Fruit fly (Drosophila melanogaster) whole organism, embryonic: Measurements from ENCODE around the gene CG12321.

Experiments
- Awh ChIP-seq: fragments of 200-800 bp; sonication (Bioruptor generic); IDR thresholded peaks from 2 replicates; pipeline ENCODE4, ENCODE4 v1.3.6; 2022; ENCODE audit warnings: missing biosample characterization, missing genetic modification characterization
- CG10209 ChIP-seq: fragments of 200-800 bp; sonication (Bioruptor generic); optimal IDR thresholded peaks from 3 replicates; lab custom pipeline; 2017; ENCODE audit warnings: missing biosample characterization, mild to moderate bottlenecking, missing genetic modification characterization, missing genetic modification reagents
- CG11456 ChIP-seq: fragments of 200-800 bp; sonication (Bioruptor generic); IDR thresholded peaks from 3 replicates; pipeline ENCODE4 v1.3.6; 2022; ENCODE audit warnings: missing biosample characterization, missing genetic modification characterization
- CG13424 ChIP-seq: fragments of 200-800 bp; sonication (Bioruptor generic); optimal IDR thresholded peaks from 2 replicates; lab custom pipeline; 2019; ENCODE audit warnings: missing biosample characterization, mild to moderate bottlenecking, missing genetic modification characterization, moderate library complexity
- CG15601 ChIP-seq: fragments of 200-800 bp; sonication (Bioruptor generic); optimal IDR thresholded peaks from 3 replicates; lab custom pipeline; 2019; ENCODE audit warnings: missing biosample characterization, mild to moderate bottlenecking, missing genetic modification characterization, moderate library complexity
- CG1603 ChIP-seq: fragments of 200-800 bp; sonication (Bioruptor generic); optimal IDR thresholded peaks from 2 replicates; lab custom pipeline; 2019; ENCODE audit warnings: missing biosample characterization, mild to moderate bottlenecking, missing genetic modification characterization, moderate library complexity
- CG17385 ChIP-seq: fragments of 200-800 bp; sonication (Bioruptor generic); optimal IDR thresholded peaks from 3 replicates; lab custom pipeline; 2018; ENCODE audit warnings: missing biosample characterization, mild to moderate bottlenecking, missing genetic modification characterization
- CG1792 ChIP-seq: fragments of 200-800 bp; sonication (Bioruptor generic); optimal IDR thresholded peaks from 2 replicates; lab custom pipeline; 2016; ENCODE audit warnings: missing biosample characterization, missing genetic modification characterization
- CG18599 ChIP-seq: fragments of 200-800 bp; sonication (Bioruptor generic); optimal IDR thresholded peaks from 3 replicates; lab custom pipeline; 2017; ENCODE audit warnings: missing biosample characterization, missing genetic modification characterization, mild to moderate bottlenecking, moderate library complexity, missing genetic modification reagents
- CG2678 ChIP-seq: fragments of 200-800 bp; sonication (Bioruptor generic); optimal IDR thresholded peaks from 3 replicates; lab custom pipeline; 2019; ENCODE audit warnings: missing biosample characterization, mild to moderate bottlenecking, missing genetic modification characterization, moderate library complexity
- CG9727 ChIP-seq: fragments of 200-800 bp; sonication (Bioruptor generic); optimal IDR thresholded peaks from 3 replicates; lab custom pipeline; 2017; ENCODE audit warnings: missing biosample characterization, mild to moderate bottlenecking, missing genetic modification characterization
- Ets65A ChIP-seq: fragments of 200-800 bp; sonication (Bioruptor generic); peaks from one replicate; lab custom pipeline; 2016; ENCODE audit warnings: missing biosample characterization, missing genetic modification characterization
- HHEX ChIP-seq: fragments of 200-800 bp; sonication (Bioruptor generic); optimal IDR thresholded peaks from 3 replicates; lab custom pipeline; 2017; ENCODE audit warnings: missing biosample characterization, mild to moderate bottlenecking, missing genetic modification characterization, missing genetic modification reagents
- Lhr ChIP-seq: fragments of 200-800 bp; sonication (Bioruptor generic); optimal IDR thresholded peaks from 3 replicates; lab custom pipeline; 2017; ENCODE audit warnings: mild to moderate bottlenecking, missing biosample characterization, missing genetic modification reagents, missing genetic modification characterization
- Optix ChIP-seq: fragments of 200-800 bp; sonication (Bioruptor generic); IDR thresholded peaks from 3 replicates; pipeline ENCODE4 v1.3.6; 2022; ENCODE audit warnings: missing biosample characterization, missing genetic modification characterization
- ap ChIP-seq: fragments of 200-800 bp; sonication (Bioruptor generic); IDR thresholded peaks from 2 replicates; pipeline ENCODE4 v1.3.6; 2022; ENCODE audit warnings: missing biosample characterization, missing genetic modification characterization
- bab2 ChIP-seq: fragments of 200-800 bp; sonication (Bioruptor generic); optimal IDR thresholded peaks from 2 replicates; lab custom pipeline; 2016; ENCODE audit warnings: missing biosample characterization, missing genetic modification characterization
- crc ChIP-seq: fragments of 200-800 bp; sonication (Bioruptor generic); optimal IDR thresholded peaks from 2 replicates; lab custom pipeline; 2016; ENCODE audit warnings: missing biosample characterization, missing genetic modification characterization
- ems ChIP-seq: fragments of 200-800 bp; sonication (Bioruptor generic); optimal IDR thresholded peaks from 3 replicates; lab custom pipeline; 2016; ENCODE audit warnings: missing biosample characterization, missing genetic modification characterization
- grn ChIP-seq: fragments of 200-800 bp; sonication (Bioruptor generic); optimal IDR thresholded peaks from 3 replicates; lab custom pipeline; 2017; ENCODE audit warnings: missing biosample characterization, missing genetic modification characterization
- lab ChIP-seq: fragments of 200-800 bp; sonication (Bioruptor generic); optimal IDR thresholded peaks from 3 replicates; lab custom pipeline; 2017; ENCODE audit warnings: missing biosample characterization, missing genetic modification characterization, mild to moderate bottlenecking, moderate library complexity, missing genetic modification reagents
- mld ChIP-seq: fragments of 200-800 bp; sonication (Bioruptor generic); IDR thresholded peaks from 3 replicates; pipeline ENCODE4 v1.3.6; 2022; ENCODE audit warnings: missing biosample characterization, missing genetic modification characterization; ENCODE audit not compliant: partially characterized antibody
- p53 ChIP-seq: fragments of 200-800 bp; sonication (Bioruptor generic); optimal IDR thresholded peaks from 2 replicates; lab custom pipeline; 2016; ENCODE audit warnings: missing biosample characterization, missing genetic modification characterization
- sens ChIP-seq: fragments of 200-800 bp; sonication (Bioruptor generic); peaks from one replicate; lab custom pipeline; 2016; ENCODE audit warnings: missing biosample characterization, missing genetic modification characterization
- sqz ChIP-seq: fragments of 200-800 bp; sonication (Bioruptor generic); optimal IDR thresholded peaks from 3 replicates; lab custom pipeline; 2018; ENCODE audit warnings: missing biosample characterization, mild to moderate bottlenecking, missing genetic modification characterization
- zf30C ChIP-seq: fragments of 200-800 bp; sonication (Bioruptor generic); optimal IDR thresholded peaks from 3 replicates; lab custom pipeline; 2018; ENCODE audit warnings: missing biosample characterization, mild to moderate bottlenecking, missing genetic modification characterization

Gene CG12321

DNA sequence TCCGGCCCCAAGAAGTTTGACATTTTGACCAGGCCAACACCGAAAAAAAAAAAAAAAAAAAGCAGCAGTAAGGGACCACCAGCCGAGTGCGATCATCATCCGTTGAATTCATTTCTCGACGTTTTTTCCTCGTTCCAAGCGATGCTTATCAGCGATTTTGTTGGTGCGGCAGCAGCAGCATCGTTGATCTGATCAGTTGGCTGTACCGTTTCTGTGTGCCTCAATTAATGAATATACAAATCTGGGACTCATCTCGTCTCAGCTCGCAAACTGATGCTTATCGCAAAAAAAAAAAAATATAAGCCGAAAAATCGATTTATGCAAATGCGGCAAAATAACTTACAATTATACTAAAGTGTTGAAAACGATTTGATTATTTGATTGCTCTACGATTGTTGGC, 43.7 kb downstream of the CG12321 start:
- TF ChIP-seq Optix (GFP tag; lab: Robert Waterston, UW) = no peak
- TF ChIP-seq bab2 (GFP tag; lab: Kevin White, UChicago) = no peak
- peak; percentile 48 for TF ChIP-seq Ets65A (GFP tag; lab: Kevin White, UChicago)
- no peak for TF ChIP-seq CG2678
- peak; percentile 95 for TF ChIP-seq grn (GFP tag; lab: Kevin White, UChicago)
- no peak for TF ChIP-seq CG10209 (GFP tag; lab: Kevin White, UChicago)
- TF ChIP-seq ap (GFP tag; lab: Robert Waterston, UW) = no peak
- TF ChIP-seq ems (GFP tag; lab: Kevin White, UChicago) = no peak
- no peak for TF ChIP-seq p53 (GFP tag; lab: Kevin White, UChicago)
- TF ChIP-seq Lhr = no peak
- TF ChIP-seq CG13424 (tag; lab: Kevin White, UChicago) = no peak
- TF ChIP-seq CG17385 (GFP tag; lab: Kevin White, UChicago) = no peak
- no peak for TF ChIP-seq CG1603
- TF ChIP-seq CG18599 (GFP tag; lab: Kevin White, UChicago) = no peak
- TF ChIP-seq Awh (GFP tag; lab: Robert Waterston, UW) = peak; percentile 68
- no peak for TF ChIP-seq HHEX
- TF ChIP-seq sqz = peak; percentile 15
- no peak for TF ChIP-seq lab (GFP tag; lab: Kevin White, UChicago)
- TF ChIP-seq CG9727 (GFP tag; lab: Kevin White, UChicago) = no peak
- no peak for TF ChIP-seq mld (GFP tag; lab: Robert Waterston, UW)
- TF ChIP-seq zf30C (GFP tag; lab: Kevin White, UChicago) = no peak
- no peak for TF ChIP-seq CG15601 (tag; lab: Kevin White, UChicago)
- TF ChIP-seq sens (GFP tag; lab: Kevin White, UChicago) = peak; percentile 7
- TF ChIP-seq CG1792 = no peak
- TF ChIP-seq crc (GFP tag; lab: Kevin White, UChicago) = no peak
- no peak for TF ChIP-seq CG11456 (GFP tag; lab: Robert Waterston, UW)
